Worm (Caenorhabditis elegans) whole organism, L3 larva: ENCODE data around the gene ceh-82.

Experiments
- pha-4 ChIP-seq: fragments of 150-350 bp; optimal IDR thresholded peaks from 2 replicates; lab custom pipeline; 2014; ENCODE audit warnings: missing biosample characterization, missing genetic modification reagents, missing genetic modification characterization
- ztf-11 ChIP-seq: fragments of 150-350 bp; optimal IDR thresholded peaks from 2 replicates; lab custom pipeline; 2014; ENCODE audit warnings: missing biosample characterization, missing genetic modification characterization

DNA sequence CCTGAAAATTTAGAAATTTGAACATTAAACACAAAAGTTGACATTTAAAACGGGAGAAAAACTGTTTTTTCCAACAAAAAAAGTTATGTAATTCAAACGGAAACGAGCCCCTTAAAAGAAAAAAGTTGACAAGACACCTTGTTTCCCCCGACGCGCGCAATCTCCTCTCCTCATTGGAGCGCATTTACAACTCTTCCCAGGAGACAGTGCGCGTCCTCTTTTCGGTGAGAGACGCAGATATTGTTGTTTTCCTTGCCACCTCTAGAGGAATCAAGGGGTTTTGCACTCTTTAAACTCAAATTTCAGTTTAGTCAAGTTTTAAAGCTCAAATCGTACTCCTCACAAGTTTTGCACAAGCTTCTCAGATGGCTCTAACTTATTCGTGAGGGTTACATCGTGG is 36.2 kb upstream of the ceh-82 start, which contains the start of gene F58E1.13:
- TF ChIP-seq pha-4 (tag; lab: Kevin White, UChicago): no peak
- no peak for TF ChIP-seq ztf-11
